Worm (Caenorhabditis elegans) whole organism, L4 larva: ENCODE measurements around the gene ZK1248.19.

Source experiments
- ces-1 ChIP-seq: fragments of 150-350 bp; sonication (generic microtip); optimal IDR thresholded peaks from 4 replicates; lab custom pipeline; 2014; ENCODE audit warnings: missing biosample characterization, missing genetic modification reagents, missing genetic modification characterization
- dve-1 ChIP-seq: sonication (generic microtip); optimal IDR thresholded peaks from 2 replicates; lab custom pipeline; 2017; ENCODE audit warnings: antibody characterized with exemption, mild to moderate bottlenecking, missing genetic modification characterization, missing compliant biosample characterization; ENCODE audit not compliant: insufficient read depth
- hlh-11 ChIP-seq: fragments of 200-800 bp; sonication (Bioruptor generic); optimal IDR thresholded peaks from 2 replicates; lab custom pipeline; 2018; ENCODE audit warnings: mild to moderate bottlenecking, missing genetic modification characterization, missing compliant biosample characterization
- hlh-30 ChIP-seq: sonication (generic microtip); optimal IDR thresholded peaks from 2 replicates; lab custom pipeline; 2017; ENCODE audit warnings: antibody characterized with exemption, mild to moderate bottlenecking, missing genetic modification characterization, missing compliant biosample characterization; ENCODE audit not compliant: insufficient read depth
- lin-1 ChIP-seq: fragments of 200-800 bp; sonication (Bioruptor generic); IDR thresholded peaks from 2 replicates; pipeline ENCODE4 v1.3.6; 2022; ENCODE audit warnings: missing genetic modification reagents, missing genetic modification characterization, missing compliant biosample characterization
- lin-29 ChIP-seq: fragments of 200-800 bp; sonication (Bioruptor generic); IDR thresholded peaks from 2 replicates; pipeline ENCODE4 v1.3.6; 2022; ENCODE audit warnings: missing genetic modification reagents, missing genetic modification characterization, missing compliant biosample characterization
- madf-9 ChIP-seq: fragments of 200-800 bp; sonication (Bioruptor generic); conservative IDR thresholded peaks from 2 replicates; pipeline ENCODE4 v1.3.6; 2022; ENCODE audit warnings: missing genetic modification reagents, missing genetic modification characterization, missing compliant biosample characterization
- mep-1 ChIP-seq: fragments of 150-350 bp; sonication (generic microtip); optimal IDR thresholded peaks from 3 replicates; lab custom pipeline; 2014; ENCODE audit warnings: missing biosample characterization, missing genetic modification characterization
- pha-4 ChIP-seq, 2 experiments: fragments of 150-350 bp in 1 of 2; fragments of 200-800 bp in 1 of 2; sonication (Bioruptor generic) in 1 of 2; IDR thresholded peaks in 1 of 2; optimal IDR thresholded peaks in 1 of 2; 2 replicates each; pipeline versions ENCODE4 v1.3.6 to Lab custom; 2014 to 2022; ENCODE audit warnings: missing genetic modification characterization in 2 of 2, missing genetic modification reagents in 2 of 2, missing biosample characterization in 1 of 2, missing compliant biosample characterization in 1 of 2
- snpc-4 ChIP-seq: fragments of 150-350 bp; optimal IDR thresholded peaks from 2 replicates; lab custom pipeline; 2014; ENCODE audit warnings: missing biosample characterization, missing genetic modification characterization
- unc-39 ChIP-seq: sonication (generic microtip); optimal IDR thresholded peaks from 2 replicates; lab custom pipeline; 2017; ENCODE audit warnings: missing biosample characterization, missing genetic modification characterization
- unc-62 ChIP-seq, 3 experiments: fragments of 150-350 bp in 1 of 3; sonication (generic microtip); optimal IDR thresholded peaks in 2 of 3; peaks in 1 of 3; 1 replicate in 1 of 3; 2 replicates in 2 of 3; lab custom pipeline; 2014 to 2017; ENCODE audit warnings: missing biosample characterization in 3 of 3, missing genetic modification characterization in 3 of 3, missing genetic modification reagents in 3 of 3, missing genotype in 1 of 3
- zag-1 ChIP-seq: fragments of 150-350 bp; optimal IDR thresholded peaks from 2 replicates; lab custom pipeline; 2014; ENCODE audit warnings: missing biosample characterization, missing genetic modification characterization

DNA sequence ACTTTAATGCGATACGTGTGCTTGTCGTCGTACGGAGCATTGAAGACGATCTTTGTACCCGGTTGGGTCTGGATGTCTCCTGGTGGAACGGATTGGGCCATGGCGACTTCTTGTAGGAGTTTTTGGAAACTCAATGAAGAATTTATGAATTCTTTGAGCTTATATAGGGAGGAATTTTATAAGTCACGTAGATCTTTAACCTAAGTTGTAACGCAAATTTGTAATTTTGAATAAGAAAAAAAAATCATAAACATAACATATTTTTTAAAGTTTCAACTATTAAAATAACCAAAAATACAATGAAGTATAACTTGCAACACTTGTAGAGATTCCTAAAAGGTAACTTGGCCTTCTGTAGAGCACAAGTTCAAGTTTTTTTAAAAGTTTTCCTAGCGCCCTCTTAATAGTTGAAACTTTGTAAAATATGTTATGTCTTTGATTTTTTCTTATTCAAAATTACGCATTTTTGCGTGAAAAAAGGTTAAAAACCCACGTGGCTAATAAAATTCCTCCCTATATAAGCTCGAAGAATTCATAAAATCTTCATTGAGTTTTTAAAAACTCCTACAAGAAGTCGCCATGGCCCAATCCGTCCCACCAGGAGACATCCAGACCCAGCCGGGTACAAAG, 41.8 kb downstream of the ZK1248.19 start, which contains the start of the genes msp-63 and msp-142:
- TF ChIP-seq lin-29 (no peak), zag-1 (tag; lab: Kevin White, UChicago) (no peak), lin-1 (GFP tag; lab: Robert Waterston, UW) (no peak), snpc-4 (tag; lab: Kevin White, UChicago) (no peak), hlh-11 (tag; lab: Kevin White, UChicago) (no peak), ces-1 (GFP tag; lab: Kevin White, UChicago) (no peak), madf-9 (GFP tag; lab: Robert Waterston, UW) (no peak), unc-39 (tag; lab: Kevin White, UChicago) (no peak), unc-62 (GFP tag; optimal IDR thresholded peaks at IDR 0.05 in 1 of 2; lab: Kevin White, UChicago) (no peak), unc-62 (tag; optimal IDR thresholded peaks at IDR 0.05; lab: Kevin White, UChicago) (no peak), hlh-30 (tag; lab: Kevin White, UChicago) (no peak), dve-1 (tag; lab: Kevin White, UChicago) (no peak), pha-4 (GFP tag; IDR thresholded peaks at IDR 0.05; lab: Robert Waterston, UW) (no peak), pha-4 (tag; optimal IDR thresholded peaks at IDR 0.05; lab: Kevin White, UChicago) (no peak), mep-1 (tag; lab: Kevin White, UChicago) (no peak)
